Worm (Caenorhabditis elegans) whole organism, young adult: ENCODE data around the gene nep-23.

Experiments used
- B0261.1 ChIP-seq: sonication (generic microtip); optimal IDR thresholded peaks from 2 replicates; lab custom pipeline; 2016; ENCODE audit warnings: mild to moderate bottlenecking, missing genetic modification characterization, moderate library complexity, missing compliant biosample characterization
- C17E4.6 ChIP-seq: fragments of 200-800 bp; sonication (Bioruptor generic); IDR thresholded peaks from 2 replicates; pipeline ENCODE4 v1.3.6; 2022; ENCODE audit warnings: missing genetic modification reagents, missing genetic modification characterization, missing compliant biosample characterization
- F10E7.11 ChIP-seq: sonication (generic microtip); optimal IDR thresholded peaks from 2 replicates; lab custom pipeline; 2017; ENCODE audit warnings: mild to moderate bottlenecking, missing genetic modification characterization, moderate library complexity, missing compliant biosample characterization
- F23B12.7 ChIP-seq: sonication (generic microtip); optimal IDR thresholded peaks from 2 replicates; lab custom pipeline; 2017; ENCODE audit warnings: missing genetic modification characterization, mild to moderate bottlenecking, missing compliant biosample characterization, antibody characterized with exemption, moderate library complexity; ENCODE audit not compliant: insufficient read depth
- F37B4.10 ChIP-seq: fragments of 200-800 bp; sonication (Bioruptor generic); IDR thresholded peaks from 2 replicates; pipeline ENCODE4 v1.3.6; 2022; ENCODE audit warnings: missing genetic modification characterization, missing compliant biosample characterization
- F57A8.1 ChIP-seq: fragments of 200-800 bp; sonication (Bioruptor generic); optimal IDR thresholded peaks from 2 replicates; lab custom pipeline; 2018; ENCODE audit warnings: mild to moderate bottlenecking, missing genetic modification characterization, moderate library complexity, missing compliant biosample characterization
- T26A5.8 ChIP-seq: sonication (generic microtip); optimal IDR thresholded peaks from 2 replicates; lab custom pipeline; 2016; ENCODE audit warnings: missing genetic modification characterization, missing compliant biosample characterization
- Y67H2A.10 ChIP-seq: fragments of 200-800 bp; sonication (Bioruptor generic); conservative IDR thresholded peaks from 2 replicates; pipeline ENCODE4 v1.3.6; 2022; ENCODE audit warnings: missing genetic modification reagents, missing genetic modification characterization, missing compliant biosample characterization
- Y95B8A.8 ChIP-seq: fragments of 200-800 bp; sonication (Bioruptor generic); IDR thresholded peaks from 2 replicates; pipeline ENCODE4 v1.3.6; 2022; ENCODE audit warnings: missing genetic modification reagents, missing genetic modification characterization, missing compliant biosample characterization
- bed-2 ChIP-seq: fragments of 200-800 bp; sonication (Bioruptor generic); IDR thresholded peaks from 2 replicates; pipeline ENCODE4 v1.3.6; 2022; ENCODE audit warnings: missing genetic modification reagents, missing genetic modification characterization, missing compliant biosample characterization
- cebp-1 ChIP-seq, 2 experiments: fragments of 200-800 bp in 1 of 2; sonication (Bioruptor generic) in 1 of 2; sonication (generic microtip) in 1 of 2; IDR thresholded peaks in 1 of 2; optimal IDR thresholded peaks in 1 of 2; 2 replicates each; pipeline versions ENCODE4 v1.3.6 to Lab custom; 2017 to 2022; ENCODE audit warnings: missing compliant biosample characterization in 2 of 2, missing genetic modification characterization in 2 of 2, mild to moderate bottlenecking in 1 of 2, missing genetic modification reagents in 1 of 2, moderate library complexity in 1 of 2
- cebp-2 ChIP-seq: fragments of 200-800 bp; sonication (Bioruptor generic); IDR thresholded peaks from 2 replicates; pipeline ENCODE4 v1.3.6; 2022; ENCODE audit warnings: missing genetic modification characterization, missing compliant biosample characterization
- ceh-58 ChIP-seq: fragments of 200-800 bp; sonication (Bioruptor generic); IDR thresholded peaks from 2 replicates; pipeline ENCODE4 v1.3.6; 2022; ENCODE audit warnings: missing genetic modification characterization, missing compliant biosample characterization
- ceh-91 ChIP-seq: fragments of 200-800 bp; sonication (Bioruptor generic); IDR thresholded peaks from 2 replicates; pipeline ENCODE4 v1.3.6; 2022; ENCODE audit warnings: missing genetic modification reagents, missing genetic modification characterization, missing compliant biosample characterization
- die-1 ChIP-seq: sonication (generic microtip); optimal IDR thresholded peaks from 2 replicates; lab custom pipeline; 2016; ENCODE audit warnings: missing genotype, mild to moderate bottlenecking, missing genetic modification characterization, missing compliant biosample characterization
- dox-1 ChIP-seq: fragments of 200-800 bp; sonication (Bioruptor generic); IDR thresholded peaks from 2 replicates; pipeline ENCODE4 v1.3.6; 2022; ENCODE audit warnings: missing genetic modification reagents, missing genetic modification characterization, missing compliant biosample characterization
- dpff-1 ChIP-seq: sonication (generic microtip); optimal IDR thresholded peaks from 2 replicates; lab custom pipeline; 2017; ENCODE audit warnings: mild to moderate bottlenecking, missing genetic modification characterization, missing compliant biosample characterization
- egl-44 ChIP-seq: fragments of 200-800 bp; sonication (Bioruptor generic); IDR thresholded peaks from 2 replicates; pipeline ENCODE4 v1.3.6; 2022; ENCODE audit warnings: missing genetic modification reagents, missing genetic modification characterization, missing compliant biosample characterization
- ets-4 ChIP-seq: fragments of 200-800 bp; sonication (Bioruptor generic); optimal IDR thresholded peaks from 2 replicates; lab custom pipeline; 2018; ENCODE audit warnings: mild to moderate bottlenecking, missing genetic modification characterization, missing compliant biosample characterization
- fkh-3 ChIP-seq: sonication (generic microtip); optimal IDR thresholded peaks from 2 replicates; lab custom pipeline; 2016; ENCODE audit warnings: mild to moderate bottlenecking, missing genetic modification characterization, missing compliant biosample characterization
- gei-17 ChIP-seq: fragments of 200-800 bp; sonication (Bioruptor generic); optimal IDR thresholded peaks from 2 replicates; lab custom pipeline; 2018; ENCODE audit warnings: mild to moderate bottlenecking, missing genetic modification characterization, missing compliant biosample characterization
- him-1 ChIP-seq: sonication (generic microtip); optimal IDR thresholded peaks from 2 replicates; lab custom pipeline; 2016; ENCODE audit warnings: missing genotype, missing genetic modification reagents, missing genetic modification characterization, missing compliant biosample characterization
- hlh-12 ChIP-seq: sonication (generic microtip); optimal IDR thresholded peaks from 2 replicates; lab custom pipeline; 2016; ENCODE audit warnings: missing genetic modification characterization, missing compliant biosample characterization
- hlh-26 ChIP-seq: fragments of 200-800 bp; sonication (Bioruptor generic); conservative IDR thresholded peaks from 2 replicates; pipeline ENCODE4 v1.3.6; 2022; ENCODE audit warnings: missing genetic modification reagents, missing genetic modification characterization, missing compliant biosample characterization
- let-526 ChIP-seq: fragments of 200-800 bp; sonication (Bioruptor generic); IDR thresholded peaks from 2 replicates; pipeline ENCODE4 v1.3.6; 2022; ENCODE audit warnings: missing genetic modification reagents, missing genetic modification characterization, missing compliant biosample characterization
- let-607 ChIP-seq, 2 experiments: fragments of 200-800 bp in 1 of 2; sonication (Bioruptor generic) in 1 of 2; sonication (generic microtip) in 1 of 2; optimal IDR thresholded peaks; 2 replicates each; lab custom pipeline; 2016 to 2018; ENCODE audit warnings: mild to moderate bottlenecking in 2 of 2, missing compliant biosample characterization in 2 of 2, missing genetic modification characterization in 2 of 2, moderate library complexity in 2 of 2, missing genotype in 1 of 2
- lin-26 ChIP-seq: fragments of 200-800 bp; sonication (Bioruptor generic); IDR thresholded peaks from 2 replicates; pipeline ENCODE4 v1.3.6; 2022; ENCODE audit warnings: missing genetic modification reagents, missing genetic modification characterization, missing compliant biosample characterization
- lin-40 ChIP-seq: sonication (generic microtip); optimal IDR thresholded peaks from 2 replicates; lab custom pipeline; 2016; ENCODE audit warnings: missing genetic modification characterization, mild to moderate bottlenecking, missing compliant biosample characterization, missing genotype, missing genetic modification reagents
- lin-54 ChIP-seq: fragments of 200-800 bp; sonication (Bioruptor generic); optimal IDR thresholded peaks from 2 replicates; lab custom pipeline; 2018; ENCODE audit warnings: mild to moderate bottlenecking, missing genetic modification characterization, missing compliant biosample characterization
- lir-1 ChIP-seq: fragments of 200-800 bp; sonication (Bioruptor generic); conservative IDR thresholded peaks from 2 replicates; pipeline ENCODE4 v1.3.6; 2022; ENCODE audit warnings: missing genetic modification reagents, missing genetic modification characterization, missing compliant biosample characterization
- lsl-1 ChIP-seq: fragments of 200-800 bp; sonication (Bioruptor generic); optimal IDR thresholded peaks from 2 replicates; lab custom pipeline; 2018; ENCODE audit warnings: mild to moderate bottlenecking, missing genetic modification characterization, moderate library complexity, missing compliant biosample characterization
- lsy-27 ChIP-seq: sonication (generic microtip); optimal IDR thresholded peaks from 2 replicates; lab custom pipeline; 2017; ENCODE audit warnings: missing genetic modification characterization, mild to moderate bottlenecking, missing compliant biosample characterization, antibody characterized with exemption, missing genotype, borderline replicate concordance; ENCODE audit not compliant: insufficient read depth
- madf-10 ChIP-seq: sonication (generic microtip); optimal IDR thresholded peaks from 2 replicates; lab custom pipeline; 2016; ENCODE audit warnings: mild to moderate bottlenecking, missing genetic modification characterization, missing compliant biosample characterization
- madf-6 ChIP-seq: fragments of 200-800 bp; sonication (Bioruptor generic); IDR thresholded peaks from 2 replicates; pipeline ENCODE4 v1.3.6; 2022; ENCODE audit warnings: missing genetic modification reagents, missing genetic modification characterization, missing compliant biosample characterization
- mcd-1 ChIP-seq: fragments of 200-800 bp; sonication (Bioruptor generic); IDR thresholded peaks from 2 replicates; pipeline ENCODE4 v1.3.6; 2022; ENCODE audit warnings: missing genetic modification reagents, missing genetic modification characterization, missing compliant biosample characterization
- mel-28 ChIP-seq: sonication (generic microtip); optimal IDR thresholded peaks from 2 replicates; lab custom pipeline; 2016; ENCODE audit warnings: borderline replicate concordance, mild to moderate bottlenecking, missing genetic modification characterization, missing compliant biosample characterization
- mes-4 ChIP-seq: sonication (generic microtip); optimal IDR thresholded peaks from 2 replicates; lab custom pipeline; 2016; ENCODE audit warnings: missing genotype, missing genetic modification characterization, missing compliant biosample characterization
- mxl-1 ChIP-seq: sonication (generic microtip); optimal IDR thresholded peaks from 2 replicates; lab custom pipeline; 2016; ENCODE audit warnings: missing genetic modification characterization, missing compliant biosample characterization
- nfya-1 ChIP-seq: sonication (generic microtip); optimal IDR thresholded peaks from 2 replicates; lab custom pipeline; 2017; ENCODE audit warnings: antibody characterized with exemption, missing compliant biosample characterization, missing genetic modification characterization, borderline replicate concordance; ENCODE audit not compliant: insufficient read depth
- nhr-120 ChIP-seq: fragments of 200-800 bp; sonication (Bioruptor generic); IDR thresholded peaks from 2 replicates; pipeline ENCODE4 v1.3.6; 2022; ENCODE audit warnings: missing genetic modification characterization, missing compliant biosample characterization
- repo-1 ChIP-seq: sonication (generic microtip); optimal IDR thresholded peaks from 2 replicates; lab custom pipeline; 2017; ENCODE audit warnings: mild to moderate bottlenecking, missing genetic modification characterization, missing compliant biosample characterization
- snpc-1.1 ChIP-seq: sonication (generic microtip); optimal IDR thresholded peaks from 2 replicates; lab custom pipeline; 2017; ENCODE audit warnings: missing genetic modification characterization, mild to moderate bottlenecking, missing compliant biosample characterization, antibody characterized with exemption, moderate library complexity, missing genotype, missing genetic modification reagents; ENCODE audit not compliant: insufficient read depth
- somi-1 ChIP-seq: fragments of 200-800 bp; sonication (Bioruptor generic); optimal IDR thresholded peaks from 2 replicates; lab custom pipeline; 2018; ENCODE audit warnings: mild to moderate bottlenecking, missing genetic modification characterization, missing compliant biosample characterization
- sptf-2 ChIP-seq: fragments of 200-800 bp; sonication (Bioruptor generic); optimal IDR thresholded peaks from 2 replicates; lab custom pipeline; 2018; ENCODE audit warnings: mild to moderate bottlenecking, missing genetic modification characterization, missing compliant biosample characterization
- tbx-9 ChIP-seq: sonication (generic microtip); optimal IDR thresholded peaks from 2 replicates; lab custom pipeline; 2016; ENCODE audit warnings: borderline replicate concordance, missing genetic modification characterization, inconsistent platforms, missing compliant biosample characterization
- unc-130 ChIP-seq: sonication (generic microtip); optimal IDR thresholded peaks from 2 replicates; lab custom pipeline; 2016; ENCODE audit warnings: missing genetic modification reagents, missing genetic modification characterization, missing compliant biosample characterization
- ztf-22 ChIP-seq: fragments of 200-800 bp; sonication (Bioruptor generic); optimal IDR thresholded peaks from 2 replicates; lab custom pipeline; 2018; ENCODE audit warnings: mild to moderate bottlenecking, missing genetic modification characterization, moderate library complexity, missing compliant biosample characterization
- ztf-26 ChIP-seq: sonication (generic microtip); optimal IDR thresholded peaks from 2 replicates; lab custom pipeline; 2017; ENCODE audit warnings: missing genetic modification characterization, missing compliant biosample characterization

Gene nep-23

ce11 chrIV:16946746-16947145 lies 26.6 kb downstream of the nep-23 start, which contains the start of the genes Y116A8C.9 and arf-6 (continued):
- TF ChIP-seq ztf-22 (no peak), cebp-2 (GFP tag; lab: Robert Waterston, UW) (no peak), F10E7.11 (tag; lab: Kevin White, UChicago) (no peak), dpff-1 (no peak), mel-28 (tag; lab: Kevin White, UChicago) (no peak), repo-1 (tag; lab: Kevin White, UChicago) (no peak), B0261.1 (tag; lab: Kevin White, UChicago) (no peak), gei-17 (GFP tag; lab: Kevin White, UChicago) (no peak), let-607 (tag; optimal IDR thresholded peaks at IDR 0.05; lab: Kevin White, UChicago) (peak in 1 of 2 experiments; percentile 11), him-1 (tag; lab: Kevin White, UChicago) (no peak), F37B4.10 (GFP tag; lab: Robert Waterston, UW) (no peak), lsl-1 (peak; percentile 5), hlh-26 (no peak), madf-10 (tag; lab: Kevin White, UChicago) (peak; percentile 2), Y67H2A.10 (no peak), nfya-1 (no peak), lir-1 (no peak), tbx-9 (tag; lab: Kevin White, UChicago) (no peak), let-526 (GFP tag; lab: Robert Waterston, UW) (no peak), ets-4 (GFP tag; lab: Kevin White, UChicago) (no peak), bed-2 (GFP tag; lab: Robert Waterston, UW) (no peak), unc-130 (peak; percentile 40), T26A5.8 (tag; lab: Kevin White, UChicago) (no peak), lsy-27 (tag; lab: Kevin White, UChicago) (no peak), ceh-91 (GFP tag; lab: Robert Waterston, UW) (no peak), lin-54 (GFP tag; lab: Kevin White, UChicago) (peak; percentile 56), madf-6 (GFP tag; lab: Robert Waterston, UW) (peak; percentile 56; the same call in 1 of the 2 replicates), mcd-1 (GFP tag; lab: Robert Waterston, UW) (peak; percentile 53; the same call in 1 of the 2 replicates), snpc-1.1 (tag; lab: Kevin White, UChicago) (peak; percentile 70), Y95B8A.8 (GFP tag; lab: Robert Waterston, UW) (no peak), dox-1 (GFP tag; lab: Robert Waterston, UW) (peak; percentile 71), nhr-120 (GFP tag; lab: Robert Waterston, UW) (no peak), lin-26 (GFP tag; lab: Robert Waterston, UW) (no peak), die-1 (no peak), cebp-1 (GFP tag; IDR thresholded peaks at IDR 0.05; lab: Robert Waterston, UW) (no peak), cebp-1 (tag; optimal IDR thresholded peaks at IDR 0.05; lab: Kevin White, UChicago) (peak; percentile 56), lin-40 (tag; lab: Kevin White, UChicago) (peak; percentile 58), hlh-12 (no peak), ceh-58 (GFP tag; lab: Robert Waterston, UW) (no peak), sptf-2 (no peak), mxl-1 (no peak), F57A8.1 (GFP tag; lab: Kevin White, UChicago) (no peak), fkh-3 (no peak), somi-1 (GFP tag; lab: Kevin White, UChicago) (no peak), F23B12.7 (tag; lab: Kevin White, UChicago) (peak; percentile 49), egl-44 (GFP tag; lab: Robert Waterston, UW) (no peak), C17E4.6 (no peak; the same call in 1 of the 2 replicates), mes-4 (no peak), ztf-26 (tag; lab: Kevin White, UChicago) (no peak)
